Fruit fly (Drosophila melanogaster): ENCODE results near the gene Tgs1.

Tgs1 gene

dm6 chr3R:18223434-18223833 is 31.9 kb upstream of the Tgs1 start, which contains the start of the genes mTerf5 and Non3 (continued):
- TF ChIP-seq Rfx (GFP tag; IDR thresholded peaks at IDR 0.05) (peak; percentile 59), CG12071 (GFP tag; optimal IDR thresholded peaks at IDR 0.05) (no peak), CG10431 (GFP tag; optimal IDR thresholded peaks at IDR 0.05) (no peak), Sry-δ (GFP tag; optimal IDR thresholded peaks at IDR 0.05) (peak; percentile 85), Hsf (GFP tag; optimal IDR thresholded peaks at IDR 0.05) (peak; percentile 17), Ada2b (GFP tag; IDR thresholded peaks at IDR 0.05) (peak; percentile 58), CG2116 (GFP tag; optimal IDR thresholded peaks at IDR 0.05) (peak; percentile 88), CG6765 (GFP tag; optimal IDR thresholded peaks at IDR 0.05) (no peak), tin (GFP tag; optimal IDR thresholded peaks at IDR 0.05) (peak; percentile 51), Ravus (GFP tag; IDR thresholded peaks at IDR 0.05) (no peak; the same call in 1 of the 2 replicates), unpg (GFP tag; optimal IDR thresholded peaks at IDR 0.05) (peak; percentile 69), CG9797 (GFP tag; optimal IDR thresholded peaks at IDR 0.05) (peak; percentile 15), CG31224 (GFP tag; IDR thresholded peaks at IDR 0.05) (no peak), oc (tag; optimal IDR thresholded peaks at IDR 0.05) (no peak), CG11560 (tag; IDR thresholded peaks at IDR 0.05) (no peak), CG15696 (tag; optimal IDR thresholded peaks at IDR 0.05) (peak; percentile 51), CG12391 (tag; optimal IDR thresholded peaks at IDR 0.05) (peak; percentile 84), CG1832 (GFP tag; optimal IDR thresholded peaks at IDR 0.05) (no peak), mld (GFP tag; IDR thresholded peaks at IDR 0.05; ENCODE audit: partially characterized antibody) (peak; percentile 68; the same call in 1 of the 3 replicates), sqz (GFP tag; optimal IDR thresholded peaks at IDR 0.05) (no peak), Drgx (GFP tag; IDR thresholded peaks at IDR 0.05) (0 out of 2 replicates have a peak, but pooled peaks have one; percentile 24), ind (GFP tag; optimal IDR thresholded peaks at IDR 0.05) (peak; percentile 68), CG16813 (GFP tag; IDR thresholded peaks at IDR 0.05; ENCODE audit: partially characterized antibody) (peak; percentile 89), Spps (tag; optimal IDR thresholded peaks at IDR 0.05) (peak; percentile 16), CG6254 (GFP tag; optimal IDR thresholded peaks at IDR 0.05) (peak; percentile 43), CG8765 (GFP tag; IDR thresholded peaks at IDR 0.05) (peak; percentile 31; the same call in 1 of the 2 replicates), inv (GFP tag; IDR thresholded peaks at IDR 0.05; ENCODE audit: partially characterized antibody) (peak; percentile 85), CG12659 (GFP tag; optimal IDR thresholded peaks at IDR 0.05) (peak; percentile 75), CG8478 (optimal IDR thresholded peaks at IDR 0.05) (no peak), nerfin-2 (GFP tag; IDR thresholded peaks at IDR 0.05; ENCODE audit: partially characterized antibody) (peak; percentile 72), repo (GFP tag; optimal IDR thresholded peaks at IDR 0.05) (peak; percentile 18), bigmax (GFP tag; optimal IDR thresholded peaks at IDR 0.05) (no peak), Adf1 (GFP tag; IDR thresholded peaks at IDR 0.05) (peak; percentile 17; the same call in 1 of the 2 replicates), CG5180 (GFP tag; optimal IDR thresholded peaks at IDR 0.05) (no peak), CG10959 (GFP tag; IDR thresholded peaks at IDR 0.05) (no peak), gsb-n (tag; optimal IDR thresholded peaks at IDR 0.05) (peak; percentile 58), CG3281 (GFP tag; optimal IDR thresholded peaks at IDR 0.05) (peak; percentile 59), CG1602 (GFP tag; optimal IDR thresholded peaks at IDR 0.05) (peak; percentile 41), sc (optimal IDR thresholded peaks at IDR 0.05) (no peak), sc (GFP tag; optimal IDR thresholded peaks at IDR 0.05) (peak; percentile 34), CG13424 (tag; optimal IDR thresholded peaks at IDR 0.05) (peak; percentile 75), crp (GFP tag; optimal IDR thresholded peaks at IDR 0.05) (peak in 1 of 2 experiments; percentile 24), CG32772 (GFP tag; IDR thresholded peaks at IDR 0.05) (0 out of 2 replicates have a peak, but pooled peaks have one; percentile 15), sens (GFP tag) (peak; percentile 83), Asciz (GFP tag; optimal IDR thresholded peaks at IDR 0.05) (no peak), Nf-YC (tag; optimal IDR thresholded peaks at IDR 0.05) (peak; percentile 65), CG10543 (GFP tag; optimal IDR thresholded peaks at IDR 0.05) (peak; percentile 33), Atf-2 (GFP tag; optimal IDR thresholded peaks at IDR 0.05) (no peak), exex (tag; optimal IDR thresholded peaks at IDR 0.05) (peak; percentile 12), CG10267 (tag; optimal IDR thresholded peaks at IDR 0.05) (peak; percentile 76)
